Worm (Caenorhabditis elegans): Measurements from ENCODE around the gene rsd-2.

DNA sequence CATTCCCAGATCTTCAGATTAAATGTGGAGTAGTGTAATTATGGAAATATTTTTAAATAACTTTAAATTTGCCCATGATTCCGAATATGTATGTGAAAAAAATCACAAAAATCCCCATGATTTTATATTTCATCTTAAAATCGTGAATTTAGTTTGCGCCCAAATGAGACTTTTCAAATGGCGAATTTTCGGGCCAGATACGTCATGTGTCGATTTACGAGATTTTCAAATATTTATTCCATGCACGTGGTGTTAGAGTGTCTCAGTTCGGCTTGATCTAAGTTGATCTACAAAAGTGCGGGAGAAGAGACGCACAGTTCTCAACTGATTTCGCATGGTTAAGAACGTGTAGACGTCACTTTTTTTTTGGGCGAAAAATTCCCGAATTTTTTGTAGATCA lies 57.6 kb downstream of the rsd-2 start, which contains the start of gene Y38H8A.1:
- TF ChIP-seq flt-1 (GFP tag; IDR thresholded peaks at IDR 0.05) = no peak
- no peak for TF ChIP-seq T22C8.4 (GFP tag; IDR thresholded peaks at IDR 0.05)
- TF ChIP-seq ref-1 (GFP tag; conservative IDR thresholded peaks at IDR 0.05) = no peak
- TF ChIP-seq ztf-23 (GFP tag; IDR thresholded peaks at IDR 0.05) = no peak
